Fruit fly (Drosophila melanogaster) whole organism, prepupa: ENCODE measurements around the gene CG32109.

Experiments used
- CG16779 ChIP-seq: fragments of 200-800 bp; sonication (Bioruptor generic); optimal IDR thresholded peaks from 3 replicates; lab custom pipeline; 2017; ENCODE audit warnings: missing biosample characterization, mild to moderate bottlenecking, missing genetic modification characterization
- CG32006 ChIP-seq: fragments of 200-800 bp; sonication (Bioruptor generic); optimal IDR thresholded peaks from 3 replicates; lab custom pipeline; 2017; ENCODE audit warnings: missing biosample characterization, mild to moderate bottlenecking, missing genetic modification characterization
- CG3919 ChIP-seq: fragments of 200-800 bp; sonication (Bioruptor generic); optimal IDR thresholded peaks from 3 replicates; lab custom pipeline; 2016; ENCODE audit warnings: missing biosample characterization, missing genetic modification characterization
- CG6854 ChIP-seq: fragments of 200-800 bp; sonication (Bioruptor generic); optimal IDR thresholded peaks from 2 replicates; lab custom pipeline; 2017; ENCODE audit warnings: missing biosample characterization, mild to moderate bottlenecking, missing genetic modification characterization
- CG9139 ChIP-seq: fragments of 200-800 bp; sonication (Bioruptor generic); optimal IDR thresholded peaks from 3 replicates; lab custom pipeline; 2017; ENCODE audit warnings: missing biosample characterization, mild to moderate bottlenecking, missing genetic modification characterization
- Eip78C ChIP-seq: fragments of 200-800 bp; sonication (Bioruptor generic); peaks from one replicate; lab custom pipeline; 2016; ENCODE audit warnings: missing biosample characterization, missing genetic modification characterization
- Lpt ChIP-seq: fragments of 200-800 bp; sonication (Bioruptor generic); optimal IDR thresholded peaks from 3 replicates; lab custom pipeline; 2016; ENCODE audit warnings: missing biosample characterization, missing genetic modification characterization
- esn ChIP-seq: fragments of 200-800 bp; sonication (Bioruptor generic); optimal IDR thresholded peaks from 2 replicates; lab custom pipeline; 2016; ENCODE audit warnings: missing biosample characterization, mild to moderate bottlenecking, missing genetic modification characterization, moderate library complexity
- lz ChIP-seq: fragments of 200-800 bp; sonication (Bioruptor generic); optimal IDR thresholded peaks from 3 replicates; lab custom pipeline; 2016; ENCODE audit warnings: missing biosample characterization, missing genetic modification characterization
- pdm3 ChIP-seq: fragments of 200-800 bp; sonication (Bioruptor generic); optimal IDR thresholded peaks from 3 replicates; lab custom pipeline; 2016; ENCODE audit warnings: missing biosample characterization, missing genetic modification characterization
- salr ChIP-seq, 2 experiments: fragments of 200-800 bp; sonication (Bioruptor generic); optimal IDR thresholded peaks; 3 replicates each; lab custom pipeline; 2016 to 2018; ENCODE audit warnings: missing biosample characterization in 2 of 2, missing genetic modification characterization in 2 of 2, mild to moderate bottlenecking in 1 of 2
- topi ChIP-seq: fragments of 200-800 bp; sonication (Bioruptor generic); optimal IDR thresholded peaks from 3 replicates; lab custom pipeline; 2016; ENCODE audit warnings: missing biosample characterization, missing genetic modification characterization

- no peak for TF ChIP-seq topi (GFP tag; lab: Kevin White, UChicago)
- TF ChIP-seq pdm3 (GFP tag; lab: Kevin White, UChicago), result no peak
- no peak for TF ChIP-seq CG3919
- no peak for TF ChIP-seq lz (GFP tag; lab: Kevin White, UChicago)
- no peak for TF ChIP-seq CG6854 (GFP tag; lab: Kevin White, UChicago)
- no peak for TF ChIP-seq CG32006 (GFP tag; lab: Kevin White, UChicago)
- no peak for TF ChIP-seq Eip78C (GFP tag; lab: Kevin White, UChicago)
- TF ChIP-seq esn, result no peak
- TF ChIP-seq Lpt (GFP tag; lab: Kevin White, UChicago), result no peak
- no peak for TF ChIP-seq salr (GFP tag; optimal IDR thresholded peaks at IDR 0.05; lab: Kevin White, UChicago)
- TF ChIP-seq CG9139 (GFP tag; lab: Kevin White, UChicago), result no peak
- TF ChIP-seq CG16779 (tag; lab: Kevin White, UChicago), result no peak
Measured at dm6 chr3L:12754769-12755189, 9.6 kb downstream of the CG32109 start, which contains the start of the genes CG10973 and Vps13D.
